Worm (Caenorhabditis elegans) whole organism, early embryonic: ENCODE data around the gene skr-3.

Experiments used
- B0310.2 ChIP-seq: sonication (generic microtip); optimal IDR thresholded peaks from 2 replicates; lab custom pipeline; 2016; ENCODE audit warnings: mild to moderate bottlenecking, missing genetic modification characterization, missing compliant biosample characterization
- F13C5.2 ChIP-seq: sonication (generic microtip); optimal IDR thresholded peaks from 2 replicates; lab custom pipeline; 2017; ENCODE audit warnings: mild to moderate bottlenecking, missing genetic modification characterization, inconsistent platforms, missing compliant biosample characterization
- aly-1 ChIP-seq: sonication (generic microtip); optimal IDR thresholded peaks from 2 replicates; lab custom pipeline; 2016; ENCODE audit warnings: missing genetic modification characterization, missing compliant biosample characterization
- ama-1 ChIP-seq: fragments of 150-350 bp; optimal IDR thresholded peaks from 2 replicates; lab custom pipeline; 2014
- ceh-13 ChIP-seq: fragments of 200-800 bp; sonication (Bioruptor generic); optimal IDR thresholded peaks from 2 replicates; lab custom pipeline; 2018; ENCODE audit warnings: mild to moderate bottlenecking, missing genetic modification characterization, missing compliant biosample characterization
- ceh-36 ChIP-seq: sonication (generic microtip); optimal IDR thresholded peaks from 2 replicates; lab custom pipeline; 2016; ENCODE audit warnings: missing genetic modification characterization, inconsistent platforms, missing compliant biosample characterization
- ets-7 ChIP-seq: sonication (generic microtip); optimal IDR thresholded peaks from 2 replicates; lab custom pipeline; 2016; ENCODE audit warnings: missing genotype, missing genetic modification characterization, missing compliant biosample characterization
- flt-1 ChIP-seq: fragments of 200-800 bp; sonication (Bioruptor generic); IDR thresholded peaks from 2 replicates; pipeline ENCODE4 v1.3.6; 2022; ENCODE audit warnings: missing genetic modification characterization, missing compliant biosample characterization
- hmbx-1 ChIP-seq: sonication (generic microtip); optimal IDR thresholded peaks from 2 replicates; lab custom pipeline; 2016; ENCODE audit warnings: mild to moderate bottlenecking, missing genetic modification characterization, missing compliant biosample characterization
- hmg-4 ChIP-seq: fragments of 200-800 bp; sonication (Bioruptor generic); optimal IDR thresholded peaks from 2 replicates; lab custom pipeline; 2018; ENCODE audit warnings: mild to moderate bottlenecking, missing genetic modification characterization, missing compliant biosample characterization
- hnd-1 ChIP-seq: sonication (generic microtip); optimal IDR thresholded peaks from 2 replicates; lab custom pipeline; 2016; ENCODE audit warnings: missing genetic modification characterization, missing compliant biosample characterization
- pes-1 ChIP-seq: fragments of 200-800 bp; sonication (Bioruptor generic); IDR thresholded peaks from 2 replicates; pipeline ENCODE4 v1.3.6; 2022; ENCODE audit warnings: missing genetic modification reagents, missing genetic modification characterization, missing compliant biosample characterization
- scrt-1 ChIP-seq: fragments of 200-800 bp; sonication (Bioruptor generic); IDR thresholded peaks from 2 replicates; pipeline ENCODE4 v1.3.6; 2022; ENCODE audit warnings: missing genetic modification characterization, missing compliant biosample characterization
- sea-1 ChIP-seq: fragments of 200-800 bp; sonication (Bioruptor generic); conservative IDR thresholded peaks from 2 replicates; pipeline ENCODE4 v1.3.6; 2022; ENCODE audit warnings: missing genetic modification characterization, missing compliant biosample characterization
- tbx-11 ChIP-seq: fragments of 200-800 bp; sonication (Bioruptor generic); IDR thresholded peaks from 2 replicates; pipeline ENCODE4 v1.3.6; 2022; ENCODE audit warnings: missing genetic modification characterization, missing compliant biosample characterization
- tbx-37 ChIP-seq: fragments of 200-800 bp; sonication (Bioruptor generic); conservative IDR thresholded peaks from 2 replicates; pipeline ENCODE4 v1.3.6; 2022; ENCODE audit warnings: missing genetic modification reagents, missing genetic modification characterization, missing compliant biosample characterization
- tra-4 ChIP-seq: sonication (generic microtip); optimal IDR thresholded peaks from 2 replicates; lab custom pipeline; 2017; ENCODE audit warnings: missing genetic modification characterization, missing compliant biosample characterization

skr-3 gene

DNA sequence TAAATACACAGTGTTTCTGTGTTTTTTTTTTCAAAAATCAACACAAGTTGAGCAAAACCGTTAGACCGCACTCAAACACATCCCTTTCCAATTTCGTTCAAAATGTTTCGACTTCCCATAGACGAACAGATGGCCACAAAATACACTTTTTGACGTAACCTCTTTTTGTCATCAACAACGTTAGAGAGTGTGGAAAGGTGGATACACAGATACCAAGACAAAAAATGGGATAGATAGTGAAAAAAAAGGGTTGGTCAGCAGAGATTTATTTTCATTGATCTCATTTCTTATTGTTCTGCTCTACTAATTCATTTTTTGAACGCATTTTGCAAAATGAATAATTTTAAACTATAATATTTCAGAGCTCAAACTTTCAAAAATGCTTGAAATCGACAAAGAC, 26.0 kb upstream of the skr-3 start:
- TF ChIP-seq sea-1 (GFP tag; lab: Robert Waterston, UW) (no peak), pes-1 (GFP tag; lab: Robert Waterston, UW) (no peak), hnd-1 (tag; lab: Kevin White, UChicago) (no peak), tbx-11 (no peak), hmg-4 (GFP tag; lab: Kevin White, UChicago) (no peak), flt-1 (GFP tag; lab: Robert Waterston, UW) (no peak), hmbx-1 (tag; lab: Kevin White, UChicago) (no peak), ceh-13 (GFP tag; lab: Kevin White, UChicago) (no peak)

DNA sequence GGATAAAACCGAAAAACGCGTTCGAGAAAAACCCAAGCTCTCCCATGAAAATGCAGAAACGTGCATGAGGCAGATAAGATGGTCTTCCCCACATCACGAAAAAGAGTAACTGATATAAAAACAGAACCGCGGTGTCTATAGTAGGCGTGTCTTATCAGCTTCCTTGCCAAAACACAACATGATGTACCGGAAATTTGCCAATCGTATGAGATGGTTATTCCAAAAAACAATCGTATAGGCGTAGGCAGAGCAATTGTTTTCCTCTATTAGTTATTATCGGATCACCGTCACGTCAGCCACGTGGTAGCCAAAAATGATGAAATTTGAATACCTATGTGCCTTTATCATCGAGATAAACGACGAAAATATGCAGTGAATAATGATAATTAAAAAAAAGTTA, 21.4 kb upstream of the skr-3 start, which contains the start of gene str-7:
Gene str-7, minus strand, starts transcription at position 101 of the 400 bp plus-strand sequence.
- no peak for TF ChIP-seq sea-1 (GFP tag; lab: Robert Waterston, UW)
- TF ChIP-seq tbx-11: no peak
- no peak for TF ChIP-seq hmbx-1 (tag; lab: Kevin White, UChicago)
- TF ChIP-seq aly-1 (tag; lab: Kevin White, UChicago): no peak
- no peak for TF ChIP-seq ceh-13 (GFP tag; lab: Kevin White, UChicago)
- TF ChIP-seq ama-1 (lab: Kevin White, UChicago): no peak
- no peak for TF ChIP-seq hmg-4 (GFP tag; lab: Kevin White, UChicago)

DNA sequence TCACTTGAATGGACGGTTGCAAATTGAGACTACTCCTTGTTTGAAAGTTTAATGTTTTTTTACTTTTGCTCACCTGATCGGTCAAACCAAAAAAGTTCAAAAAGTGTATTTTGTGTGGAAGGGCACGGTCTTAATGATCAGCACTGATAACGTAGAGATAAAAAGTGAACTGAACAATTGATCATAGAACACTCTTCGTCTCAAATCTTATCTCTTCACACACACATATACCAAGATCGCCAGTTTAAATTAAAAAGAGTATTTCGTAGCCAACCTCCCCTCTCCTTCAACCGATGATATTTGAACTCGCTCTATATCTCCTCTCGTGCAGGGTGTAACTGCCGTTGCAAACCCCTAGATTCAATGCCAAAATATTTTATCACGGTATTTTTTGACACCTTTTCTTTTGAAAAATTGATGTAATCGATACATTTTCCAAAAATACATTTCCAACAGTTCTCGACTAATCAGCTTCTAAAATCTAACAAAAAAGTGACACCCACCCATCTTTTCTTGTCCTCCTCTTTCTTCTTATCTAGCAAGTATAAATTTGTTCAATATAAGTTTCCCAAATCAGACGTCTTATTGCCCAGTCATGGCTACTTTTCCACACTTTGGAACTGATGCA, 20.7 kb upstream of the skr-3 start, which contains the start of gene cth-1:
Gene cth-1, plus strand, starts transcription at position 578 of the 628 bp plus-strand sequence.
- TF ChIP-seq ama-1 (lab: Kevin White, UChicago): no peak
- no peak for TF ChIP-seq ets-7 (tag; lab: Kevin White, UChicago)
- TF ChIP-seq pes-1 (GFP tag; lab: Robert Waterston, UW): no peak
- no peak for TF ChIP-seq aly-1 (tag; lab: Kevin White, UChicago)
- no peak for TF ChIP-seq B0310.2 (tag; lab: Kevin White, UChicago)
- no peak for TF ChIP-seq scrt-1 (GFP tag; lab: Robert Waterston, UW)
- no peak for TF ChIP-seq hnd-1 (tag; lab: Kevin White, UChicago)
- no peak for TF ChIP-seq tbx-37 (GFP tag; lab: Robert Waterston, UW)
- no peak for TF ChIP-seq hmg-4 (GFP tag; lab: Kevin White, UChicago)
- TF ChIP-seq ceh-13 (GFP tag; lab: Kevin White, UChicago): no peak
- no peak for TF ChIP-seq tra-4 (tag; lab: Kevin White, UChicago)
- TF ChIP-seq hmbx-1 (tag; lab: Kevin White, UChicago): no peak

DNA sequence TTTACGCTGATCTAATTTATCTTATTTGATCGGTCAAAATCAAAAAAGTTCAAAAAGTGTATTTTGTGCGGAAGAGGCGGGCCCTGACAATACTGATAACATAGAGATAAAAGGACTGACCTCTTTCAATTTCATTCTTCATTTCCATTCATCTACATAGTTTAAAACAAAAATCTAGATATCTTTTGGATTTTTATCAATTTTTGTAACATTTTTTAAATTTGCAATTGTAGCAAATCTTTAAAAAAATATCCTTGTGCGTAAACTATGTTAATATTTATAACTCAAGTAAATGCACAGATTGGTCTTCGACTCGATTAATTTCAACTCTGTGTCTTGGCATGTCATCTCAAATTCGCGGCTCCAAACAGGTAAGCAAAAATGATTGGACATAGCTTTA, 17.3 kb upstream of the skr-3 start, which contains the start of gene argk-1:
Gene argk-1, plus strand, starts transcription at position 301 of the 400 bp plus-strand sequence.
- TF ChIP-seq tbx-11: no peak
- no peak for TF ChIP-seq flt-1 (GFP tag; lab: Robert Waterston, UW)
- no peak for TF ChIP-seq tra-4 (tag; lab: Kevin White, UChicago)
- TF ChIP-seq pes-1 (GFP tag; lab: Robert Waterston, UW): no peak
- TF ChIP-seq ets-7 (tag; lab: Kevin White, UChicago): no peak
- TF ChIP-seq scrt-1 (GFP tag; lab: Robert Waterston, UW): no peak
- TF ChIP-seq aly-1 (tag; lab: Kevin White, UChicago): no peak
- no peak for TF ChIP-seq ceh-36 (tag; lab: Kevin White, UChicago)
- TF ChIP-seq F13C5.2 (tag; lab: Kevin White, UChicago): no peak
- TF ChIP-seq B0310.2 (tag; lab: Kevin White, UChicago): no peak
- no peak for TF ChIP-seq ceh-13 (GFP tag; lab: Kevin White, UChicago)
- no peak for TF ChIP-seq tbx-37 (GFP tag; lab: Robert Waterston, UW)
- no peak for TF ChIP-seq hmbx-1 (tag; lab: Kevin White, UChicago)
- TF ChIP-seq sea-1 (GFP tag; lab: Robert Waterston, UW): no peak
- TF ChIP-seq ama-1 (lab: Kevin White, UChicago): no peak
- TF ChIP-seq hnd-1 (tag; lab: Kevin White, UChicago): no peak

DNA sequence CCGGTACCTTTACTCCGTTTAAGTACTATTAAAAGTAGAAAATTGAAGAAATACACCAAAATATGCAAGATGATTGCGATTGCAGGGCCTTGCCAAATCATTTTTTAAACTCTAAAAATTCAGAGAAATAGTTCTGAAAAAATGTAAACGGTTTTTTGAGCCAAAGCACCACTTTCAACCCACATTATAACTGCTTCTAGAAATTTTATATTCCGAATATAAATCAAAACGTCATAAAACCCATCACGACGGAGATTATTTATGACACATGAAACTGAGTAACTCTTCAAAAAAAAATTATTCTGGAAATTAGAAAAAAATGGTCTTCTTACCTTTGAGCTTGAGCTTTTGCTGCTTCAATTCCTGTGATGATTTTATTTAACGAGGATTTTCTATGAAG, 6.6 kb upstream of the skr-3 start, which contains the start of gene srxa-16:
Gene srxa-16, minus strand, starts transcription at position 101 of the 400 bp plus-strand sequence.
- TF ChIP-seq hnd-1 (tag; lab: Kevin White, UChicago): no peak
- TF ChIP-seq ama-1 (lab: Kevin White, UChicago): no peak
- TF ChIP-seq ets-7 (tag; lab: Kevin White, UChicago): no peak
- TF ChIP-seq scrt-1 (GFP tag; lab: Robert Waterston, UW): no peak
- no peak for TF ChIP-seq aly-1 (tag; lab: Kevin White, UChicago)
- no peak for TF ChIP-seq hmg-4 (GFP tag; lab: Kevin White, UChicago)
- TF ChIP-seq pes-1 (GFP tag; lab: Robert Waterston, UW): no peak

DNA sequence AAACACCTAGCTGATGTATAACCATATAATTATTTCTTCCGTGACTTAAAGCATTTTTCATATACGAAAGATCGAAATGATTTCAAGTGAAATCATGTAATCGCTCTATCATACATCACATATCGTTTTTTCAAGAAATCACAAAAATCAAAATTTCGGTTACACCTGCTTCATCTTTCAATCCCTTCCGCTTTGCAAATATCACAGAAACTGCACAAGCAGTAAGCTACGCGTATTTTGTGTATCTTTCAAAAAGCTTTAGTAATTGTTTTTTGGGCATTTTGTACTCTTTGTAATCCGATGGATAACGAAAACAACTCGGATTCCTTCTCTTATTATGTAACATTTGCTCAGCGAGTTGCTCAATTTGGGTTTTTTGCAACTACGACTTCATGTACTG, 5.5 kb upstream of the skr-3 start, which contains the start of gene str-25:
Gene str-25, plus strand, starts transcription at position 301 of the 400 bp plus-strand sequence.
- TF ChIP-seq B0310.2 (tag; lab: Kevin White, UChicago): no peak
- TF ChIP-seq sea-1 (GFP tag; lab: Robert Waterston, UW): no peak
- no peak for TF ChIP-seq F13C5.2 (tag; lab: Kevin White, UChicago)
- TF ChIP-seq ets-7 (tag; lab: Kevin White, UChicago): no peak
- TF ChIP-seq flt-1 (GFP tag; lab: Robert Waterston, UW): no peak
- no peak for TF ChIP-seq ceh-13 (GFP tag; lab: Kevin White, UChicago)
- TF ChIP-seq tbx-37 (GFP tag; lab: Robert Waterston, UW): no peak
- TF ChIP-seq tra-4 (tag; lab: Kevin White, UChicago): no peak
- TF ChIP-seq tbx-11: no peak
- TF ChIP-seq aly-1 (tag; lab: Kevin White, UChicago): no peak
- no peak for TF ChIP-seq hmbx-1 (tag; lab: Kevin White, UChicago)
- no peak for TF ChIP-seq scrt-1 (GFP tag; lab: Robert Waterston, UW)
- no peak for TF ChIP-seq hnd-1 (tag; lab: Kevin White, UChicago)
- no peak for TF ChIP-seq ceh-36 (tag; lab: Kevin White, UChicago)
- TF ChIP-seq hmg-4 (GFP tag; lab: Kevin White, UChicago): no peak
